Fruit fly (Drosophila melanogaster): Measurements from ENCODE around the gene Srp72.

Srp72 gene

dm6 chr3R:20588480-20588785 is at the start of gene Srp72 (continued):
- TF ChIP-seq CG3032 (tag; optimal IDR thresholded peaks at IDR 0.05) (peak; percentile 28), Smox (GFP tag; optimal IDR thresholded peaks at IDR 0.05) (peak; percentile 53), Gug (GFP tag; IDR thresholded peaks at IDR 0.05) (peak; percentile 36; the same call in 1 of the 2 replicates), CG1621 (tag; optimal IDR thresholded peaks at IDR 0.05) (no peak), CG8319 (GFP tag; optimal IDR thresholded peaks at IDR 0.05) (peak; percentile 54), CG3919 (GFP tag; optimal IDR thresholded peaks at IDR 0.05) (peak; percentile 52), topi (GFP tag; optimal IDR thresholded peaks at IDR 0.05) (peak; percentile 45), CG7368 (GFP tag; optimal IDR thresholded peaks at IDR 0.05) (peak; percentile 35)

- TF ChIP-seq fkh (GFP tag; optimal IDR thresholded peaks at IDR 0.05) (peak; percentile 76), cyc (GFP tag; optimal IDR thresholded peaks at IDR 0.05) (no peak), CG15336 (GFP tag; IDR thresholded peaks at IDR 0.05) (0 out of 2 replicates have a peak, but pooled peaks have one; percentile 19), CG6163 (GFP tag; IDR thresholded peaks at IDR 0.05) (0 out of 3 replicates have a peak, but pooled peaks have one; percentile 8), CG8119 (GFP tag; IDR thresholded peaks at IDR 0.05) (no peak), svp (GFP tag) (peak; percentile 41), esn (GFP tag; optimal IDR thresholded peaks at IDR 0.05) (peak; percentile 12), Eip78C (GFP tag) (peak; percentile 70), CG1621 (tag; optimal IDR thresholded peaks at IDR 0.05) (peak; percentile 32), CG16779 (tag; optimal IDR thresholded peaks at IDR 0.05) (no peak), achi (GFP tag; optimal IDR thresholded peaks at IDR 0.05) (no peak)
These were observed 46.0 kb upstream of the Srp72 start for dm6 chr3R:20542283-20543144.

dm6 chr3R:20543220-20543619 is 45.3 kb upstream of the Srp72 start:
- TF ChIP-seq salr (GFP tag; optimal IDR thresholded peaks at IDR 0.05) (no peak), Eip78C (GFP tag) (peak; percentile 23)

- TF ChIP-seq Sox14 (GFP tag; optimal IDR thresholded peaks at IDR 0.05) (no peak), CG11902 (GFP tag; optimal IDR thresholded peaks at IDR 0.05) (no peak), svp (GFP tag) (peak; percentile 99), fkh (GFP tag; optimal IDR thresholded peaks at IDR 0.05) (peak; percentile 15), CG6163 (GFP tag; IDR thresholded peaks at IDR 0.05) (no peak), Smox (GFP tag; optimal IDR thresholded peaks at IDR 0.05) (no peak), Hr38 (GFP tag; optimal IDR thresholded peaks at IDR 0.05) (no peak)
These were observed 44.8 kb upstream of the Srp72 start for dm6 chr3R:20543719-20544118.

- peak; percentile 17 for TF ChIP-seq OdsH (GFP tag; optimal IDR thresholded peaks at IDR 0.05)
- TF ChIP-seq Sox15 (GFP tag; optimal IDR thresholded peaks at IDR 0.05): no peak
These were observed 43.6 kb upstream of the Srp72 start for dm6 chr3R:20544952-20545351.

dm6 chr3R:20545678-20546077 is 42.8 kb upstream of the Srp72 start:
- TF ChIP-seq fkh (GFP tag; optimal IDR thresholded peaks at IDR 0.05) (peak; percentile 54), svp (GFP tag) (peak; percentile 62), eg (GFP tag; IDR thresholded peaks at IDR 0.05) (peak; percentile 45; the same call in 1 of the 3 replicates), Sox14 (GFP tag; optimal IDR thresholded peaks at IDR 0.05) (no peak), CG6163 (GFP tag; IDR thresholded peaks at IDR 0.05) (peak; percentile 31; the same call in 1 of the 3 replicates), OdsH (GFP tag; optimal IDR thresholded peaks at IDR 0.05) (no peak)

dm6 chr3R:20546662-20547620 is 41.6 kb upstream of the Srp72 start:
- TF ChIP-seq topi (GFP tag; optimal IDR thresholded peaks at IDR 0.05): no peak
- TF ChIP-seq Sox102F (GFP tag; optimal IDR thresholded peaks at IDR 0.05): no peak
- no peak for TF ChIP-seq esn (GFP tag; optimal IDR thresholded peaks at IDR 0.05)
- no peak for TF ChIP-seq CG8119 (GFP tag; IDR thresholded peaks at IDR 0.05)
- peak; percentile 70 for TF ChIP-seq Eip78C (GFP tag)
- peak; percentile 19; the same call in 1 of the 3 replicates for TF ChIP-seq CG6163 (GFP tag; IDR thresholded peaks at IDR 0.05)
- TF ChIP-seq CG34406 (GFP tag; optimal IDR thresholded peaks at IDR 0.05): no peak
- TF ChIP-seq CG15336 (GFP tag; IDR thresholded peaks at IDR 0.05): peak; percentile 49
- TF ChIP-seq Ets96B (tag; optimal IDR thresholded peaks at IDR 0.05): no peak
- TF ChIP-seq CG9139 (GFP tag; optimal IDR thresholded peaks at IDR 0.05): no peak
- no peak for TF ChIP-seq CG6276 (GFP tag; optimal IDR thresholded peaks at IDR 0.05)
- TF ChIP-seq eg (GFP tag; IDR thresholded peaks at IDR 0.05): no peak
- peak; percentile 26 for TF ChIP-seq CG10669 (GFP tag; optimal IDR thresholded peaks at IDR 0.05)
- TF ChIP-seq CG8632 (GFP tag; optimal IDR thresholded peaks at IDR 0.05): no peak
- no peak for TF ChIP-seq CG3919 (GFP tag; optimal IDR thresholded peaks at IDR 0.05)
- TF ChIP-seq CG6854 (GFP tag; optimal IDR thresholded peaks at IDR 0.05): no peak
- peak; percentile 1 for TF ChIP-seq Hr39 (GFP tag; optimal IDR thresholded peaks at IDR 0.05)
- TF ChIP-seq CG11294 (GFP tag; IDR thresholded peaks at IDR 0.05): no peak
